Fruit fly (Drosophila melanogaster) whole organism, embryonic: ENCODE results near the gene kat80.

ENCODE experiments used
- Blimp-1 ChIP-seq: fragments of 200-800 bp; sonication (Bioruptor generic); optimal IDR thresholded peaks from 3 replicates; lab custom pipeline; 2018; ENCODE audit warnings: missing biosample characterization, missing genetic modification characterization, mild to moderate bottlenecking, moderate library complexity, missing genetic modification reagents
- CG11696 ChIP-seq: fragments of 200-800 bp; sonication (Bioruptor generic); IDR thresholded peaks from 2 replicates; pipeline ENCODE4 v1.3.6; 2022; ENCODE audit warnings: missing biosample characterization, missing genetic modification characterization
- CG4424 ChIP-seq: fragments of 200-800 bp; sonication (Bioruptor generic); optimal IDR thresholded peaks from 3 replicates; lab custom pipeline; 2016; ENCODE audit warnings: missing biosample characterization, missing genetic modification characterization
- Myb ChIP-seq: fragments of 200-800 bp; sonication (Bioruptor generic); optimal IDR thresholded peaks from 2 replicates; lab custom pipeline; 2016; ENCODE audit warnings: missing biosample characterization, missing genetic modification characterization
- Nf-YC ChIP-seq: fragments of 200-800 bp; optimal IDR thresholded peaks from 3 replicates; lab custom pipeline; 2019; ENCODE audit warnings: missing biosample characterization, mild to moderate bottlenecking, missing genetic modification characterization, moderate library complexity
- br ChIP-seq: fragments of >200 bp; optimal IDR thresholded peaks from 2 replicates; lab custom pipeline; 2017
- emc ChIP-seq: fragments of 200-800 bp; sonication (Bioruptor generic); optimal IDR thresholded peaks from 2 replicates; lab custom pipeline; 2016; ENCODE audit warnings: missing biosample characterization, missing genetic modification characterization
- ssp ChIP-seq: fragments of 200-800 bp; sonication (Bioruptor generic); IDR thresholded peaks from 2 replicates; pipeline ENCODE4 v1.3.6; 2022; ENCODE audit warnings: missing biosample characterization, missing genetic modification characterization
- wek ChIP-seq: fragments of 200-800 bp; sonication (Bioruptor generic); optimal IDR thresholded peaks from 3 replicates; lab custom pipeline; 2018; ENCODE audit warnings: missing biosample characterization, mild to moderate bottlenecking, missing genetic modification characterization, moderate library complexity
- yki ChIP-seq: fragments of >200 bp; optimal IDR thresholded peaks from 3 replicates; lab custom pipeline; 2018

DNA sequence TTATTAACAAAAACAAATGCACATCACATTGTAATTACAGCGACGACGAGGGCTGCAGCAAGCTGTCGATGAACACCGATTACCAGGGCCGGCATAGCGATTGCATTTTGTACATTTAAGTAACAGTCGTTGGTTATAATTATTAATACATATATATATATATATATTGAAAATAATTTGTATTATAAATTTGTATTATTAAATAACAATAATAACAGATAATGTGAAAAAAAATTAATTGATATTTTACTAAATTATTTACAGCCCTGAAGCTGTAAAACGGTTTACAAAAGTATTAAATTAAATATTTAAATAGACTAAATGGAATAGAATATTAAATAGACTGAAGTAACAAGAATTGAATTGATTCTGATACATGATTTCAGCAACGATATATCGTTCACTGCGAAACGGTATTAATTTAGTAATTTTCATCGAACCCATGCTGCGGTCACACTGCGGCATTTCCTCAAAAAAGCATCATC lies at the start of gene kat80, which contains the start of gene Prosalpha4:
- TF ChIP-seq CG4424 (GFP tag; lab: Kevin White, UChicago), result peak; percentile 29
- TF ChIP-seq Nf-YC (tag; lab: Kevin White, UChicago), result peak; percentile 58
- no peak for TF ChIP-seq wek (GFP tag; lab: Kevin White, UChicago)
- TF ChIP-seq ssp (GFP tag; lab: Robert Waterston, UW), result no peak
- TF ChIP-seq emc (GFP tag; lab: Kevin White, UChicago), result no peak
- peak; percentile 22 for TF ChIP-seq Blimp-1 (GFP tag; lab: Kevin White, UChicago)
- no peak for TF ChIP-seq yki (lab: Kevin White, UChicago)
- no peak for TF ChIP-seq Myb (GFP tag; lab: Kevin White, UChicago)
- TF ChIP-seq CG11696 (GFP tag; lab: Robert Waterston, UW), result no peak
- TF ChIP-seq br (lab: Kevin White, UChicago), result no peak
